Fruit fly (Drosophila melanogaster) whole organism: ENCODE data around the gene CAH6.

ENCODE experiments used
- CG8478 ChIP-seq: fragments of >200 bp; optimal IDR thresholded peaks from 2 replicates; lab custom pipeline; 2018; ENCODE audit warnings: inconsistent platforms
- EcR ChIP-seq, 2 experiments: fragments of >200 bp; optimal IDR thresholded peaks; 2 replicates each; lab custom pipeline; 2017; ENCODE audit warnings: missing biosample characterization in 2 of 2, missing genetic modification characterization in 2 of 2, missing genetic modification reagents in 2 of 2
- pan ChIP-seq: fragments of >200 bp; optimal IDR thresholded peaks from 2 replicates; lab custom pipeline; 2017
- psq ChIP-seq: fragments of >200 bp; optimal IDR thresholded peaks from 2 replicates; lab custom pipeline; 2017

dm6 chr3R:31223971-31224860 is 33.2 kb upstream of the CAH6 start:
- TF ChIP-seq psq, result no peak
- no peak for TF ChIP-seq pan (lab: Kevin White, UChicago)
- no peak for TF ChIP-seq CG8478
- TF ChIP-seq EcR (GFP tag; optimal IDR thresholded peaks at IDR 0.05; lab: Kevin White, UChicago), result no peak
